Worm (Caenorhabditis elegans): ENCODE data around the gene grsp-4.

Gene grsp-4

ce11 chrV:7622011-7622465 lies 2.7 kb upstream of the grsp-4 start, which contains the start of gene C50E3.12:
C50E3.12 (minus strand) TSS chrV:7622061.
- no peak for TF ChIP-seq lin-32 (GFP tag; optimal IDR thresholded peaks at IDR 0.05)
- TF ChIP-seq ztf-11 (tag; optimal IDR thresholded peaks at IDR 0.05): no peak
- no peak for TF ChIP-seq mep-1 (tag; optimal IDR thresholded peaks at IDR 0.05)
- no peak for TF ChIP-seq unc-62 (GFP tag; optimal IDR thresholded peaks at IDR 0.05)
- no peak for TF ChIP-seq ham-2 (GFP tag; optimal IDR thresholded peaks at IDR 0.05)
- no peak for TF ChIP-seq M03D4.4 (tag; optimal IDR thresholded peaks at IDR 0.05)
- TF ChIP-seq drap-1 (GFP tag; optimal IDR thresholded peaks at IDR 0.05): no peak
- TF ChIP-seq elt-3 (tag; optimal IDR thresholded peaks at IDR 0.05): no peak
- no peak for TF ChIP-seq blmp-1 (tag; optimal IDR thresholded peaks at IDR 0.05)
- no peak for TF ChIP-seq pha-4 (tag; optimal IDR thresholded peaks at IDR 0.05)
- no peak for TF ChIP-seq cnd-1 (tag; optimal IDR thresholded peaks at IDR 0.05)
- no peak for TF ChIP-seq ces-1 (GFP tag; optimal IDR thresholded peaks at IDR 0.05)
- no peak for TF ChIP-seq snpc-4 (tag; optimal IDR thresholded peaks at IDR 0.05)
- TF ChIP-seq nhr-76 (tag; optimal IDR thresholded peaks at IDR 0.05): no peak
- no peak for TF ChIP-seq nhr-12 (tag; optimal IDR thresholded peaks at IDR 0.05)
- TF ChIP-seq lsy-2 (tag; optimal IDR thresholded peaks at IDR 0.05): no peak
- TF ChIP-seq unc-120 (tag; optimal IDR thresholded peaks at IDR 0.05; ENCODE audit: poor library complexity, severe bottlenecking): no peak
- TF ChIP-seq bed-3 (GFP tag; optimal IDR thresholded peaks at IDR 0.05): no peak
- no peak for TF ChIP-seq hlh-1 (tag; optimal IDR thresholded peaks at IDR 0.05)
- no peak for TF ChIP-seq nhr-2 (tag; optimal IDR thresholded peaks at IDR 0.05)

ce11 chrV:7624152-7624551 lies 600 bp upstream of the grsp-4 start, which contains the start of gene C50E3.13:
C50E3.13 (minus strand) TSS chrV:7624252.
- TF ChIP-seq cnd-1 (tag; optimal IDR thresholded peaks at IDR 0.05) (no peak), ham-2 (GFP tag; optimal IDR thresholded peaks at IDR 0.05) (no peak), unc-120 (tag; optimal IDR thresholded peaks at IDR 0.05; ENCODE audit: poor library complexity, severe bottlenecking) (no peak), tbx-8 (GFP tag; optimal IDR thresholded peaks at IDR 0.05) (no peak)

ce11 chrV:7626550-7626949 lies 1.8 kb downstream of the grsp-4 start, which contains the start of gene F07C4.6:
F07C4.6 (plus strand) TSS chrV:7626850.
- no peak for TF ChIP-seq elt-1 (tag; optimal IDR thresholded peaks at IDR 0.05; ENCODE audit: borderline replicate concordance, insufficient read depth)
- no peak for TF ChIP-seq ceh-43 (GFP tag; optimal IDR thresholded peaks at IDR 0.05)
- TF ChIP-seq flh-1 (GFP tag; optimal IDR thresholded peaks at IDR 0.05): no peak
- no peak for TF ChIP-seq nhr-237 (tag; optimal IDR thresholded peaks at IDR 0.05)
- TF ChIP-seq drap-1 (GFP tag; optimal IDR thresholded peaks at IDR 0.05): no peak
- TF ChIP-seq lin-13 (tag; optimal IDR thresholded peaks at IDR 0.05): no peak
- no peak for TF ChIP-seq sem-2 (GFP tag; optimal IDR thresholded peaks at IDR 0.05)
- TF ChIP-seq lsy-2 (tag; optimal IDR thresholded peaks at IDR 0.05): no peak
- no peak for TF ChIP-seq unc-39 (tag; optimal IDR thresholded peaks at IDR 0.05)
- no peak for TF ChIP-seq nhr-12 (tag; optimal IDR thresholded peaks at IDR 0.05)
- TF ChIP-seq nhr-2 (tag; optimal IDR thresholded peaks at IDR 0.05): no peak

- TF ChIP-seq unc-120 (tag; optimal IDR thresholded peaks at IDR 0.05; ENCODE audit: poor library complexity, severe bottlenecking): no peak
- TF ChIP-seq nhr-28 (tag; optimal IDR thresholded peaks at IDR 0.05): no peak
These were observed 4.8 kb downstream of the grsp-4 start, which contains the start of gene srd-30 for ce11 chrV:7629504-7629903. srd-30 (plus strand) TSS chrV:7629804.

ce11 chrV:7631732-7632131 lies 7.0 kb downstream of the grsp-4 start, which contains the start of gene srd-25:
srd-25 (plus strand) TSS chrV:7632032.
- TF ChIP-seq nhr-2 (tag; optimal IDR thresholded peaks at IDR 0.05) (no peak), ztf-11 (tag; optimal IDR thresholded peaks at IDR 0.05) (no peak), flh-1 (GFP tag; optimal IDR thresholded peaks at IDR 0.05) (no peak), ces-1 (GFP tag; optimal IDR thresholded peaks at IDR 0.05) (no peak), hlh-1 (tag; optimal IDR thresholded peaks at IDR 0.05) (no peak)

ce11 chrV:7634657-7635056 lies 9.9 kb downstream of the grsp-4 start, which contains the start of gene srd-31:
srd-31 (minus strand) TSS chrV:7634757.
- TF ChIP-seq elt-1 (tag; optimal IDR thresholded peaks at IDR 0.05; ENCODE audit: borderline replicate concordance, insufficient read depth): no peak
- TF ChIP-seq lsy-2 (tag; optimal IDR thresholded peaks at IDR 0.05): no peak
- TF ChIP-seq lin-13 (tag; optimal IDR thresholded peaks at IDR 0.05): no peak
- no peak for TF ChIP-seq pha-4 (tag; optimal IDR thresholded peaks at IDR 0.05)
- TF ChIP-seq zip-8 (tag; optimal IDR thresholded peaks at IDR 0.05): no peak
- no peak for TF ChIP-seq elt-3 (tag; optimal IDR thresholded peaks at IDR 0.05)
- TF ChIP-seq unc-120 (tag; optimal IDR thresholded peaks at IDR 0.05; ENCODE audit: poor library complexity, severe bottlenecking): no peak
- TF ChIP-seq bed-3 (GFP tag; optimal IDR thresholded peaks at IDR 0.05): no peak
- no peak for TF ChIP-seq nhr-237 (tag; optimal IDR thresholded peaks at IDR 0.05)
- no peak for TF ChIP-seq M03D4.4 (tag; optimal IDR thresholded peaks at IDR 0.05)
- no peak for TF ChIP-seq nhr-12 (tag; optimal IDR thresholded peaks at IDR 0.05)
- TF ChIP-seq mep-1 (tag; optimal IDR thresholded peaks at IDR 0.05): no peak
- TF ChIP-seq lin-32 (GFP tag; optimal IDR thresholded peaks at IDR 0.05): no peak

All from whole organism, mixed stage, embryonic.